Worm (Caenorhabditis elegans) whole organism, early embryonic: ENCODE data around the gene grd-8.

Source experiments
- B0310.2 ChIP-seq: sonication (generic microtip); optimal IDR thresholded peaks from 2 replicates; lab custom pipeline; 2016; ENCODE audit warnings: mild to moderate bottlenecking, missing genetic modification characterization, missing compliant biosample characterization
- F13C5.2 ChIP-seq: sonication (generic microtip); optimal IDR thresholded peaks from 2 replicates; lab custom pipeline; 2017; ENCODE audit warnings: mild to moderate bottlenecking, missing genetic modification characterization, inconsistent platforms, missing compliant biosample characterization
- aly-1 ChIP-seq: sonication (generic microtip); optimal IDR thresholded peaks from 2 replicates; lab custom pipeline; 2016; ENCODE audit warnings: missing genetic modification characterization, missing compliant biosample characterization
- ama-1 ChIP-seq: fragments of 150-350 bp; optimal IDR thresholded peaks from 2 replicates; lab custom pipeline; 2014
- ceh-13 ChIP-seq: fragments of 200-800 bp; sonication (Bioruptor generic); optimal IDR thresholded peaks from 2 replicates; lab custom pipeline; 2018; ENCODE audit warnings: mild to moderate bottlenecking, missing genetic modification characterization, missing compliant biosample characterization
- ceh-36 ChIP-seq: sonication (generic microtip); optimal IDR thresholded peaks from 2 replicates; lab custom pipeline; 2016; ENCODE audit warnings: missing genetic modification characterization, inconsistent platforms, missing compliant biosample characterization
- ets-7 ChIP-seq: sonication (generic microtip); optimal IDR thresholded peaks from 2 replicates; lab custom pipeline; 2016; ENCODE audit warnings: missing genotype, missing genetic modification characterization, missing compliant biosample characterization
- flt-1 ChIP-seq: fragments of 200-800 bp; sonication (Bioruptor generic); IDR thresholded peaks from 2 replicates; pipeline ENCODE4 v1.3.6; 2022; ENCODE audit warnings: missing genetic modification characterization, missing compliant biosample characterization
- hmbx-1 ChIP-seq: sonication (generic microtip); optimal IDR thresholded peaks from 2 replicates; lab custom pipeline; 2016; ENCODE audit warnings: mild to moderate bottlenecking, missing genetic modification characterization, missing compliant biosample characterization
- hmg-4 ChIP-seq: fragments of 200-800 bp; sonication (Bioruptor generic); optimal IDR thresholded peaks from 2 replicates; lab custom pipeline; 2018; ENCODE audit warnings: mild to moderate bottlenecking, missing genetic modification characterization, missing compliant biosample characterization
- hnd-1 ChIP-seq: sonication (generic microtip); optimal IDR thresholded peaks from 2 replicates; lab custom pipeline; 2016; ENCODE audit warnings: missing genetic modification characterization, missing compliant biosample characterization
- pes-1 ChIP-seq: fragments of 200-800 bp; sonication (Bioruptor generic); IDR thresholded peaks from 2 replicates; pipeline ENCODE4 v1.3.6; 2022; ENCODE audit warnings: missing genetic modification reagents, missing genetic modification characterization, missing compliant biosample characterization
- scrt-1 ChIP-seq: fragments of 200-800 bp; sonication (Bioruptor generic); IDR thresholded peaks from 2 replicates; pipeline ENCODE4 v1.3.6; 2022; ENCODE audit warnings: missing genetic modification characterization, missing compliant biosample characterization
- sea-1 ChIP-seq: fragments of 200-800 bp; sonication (Bioruptor generic); conservative IDR thresholded peaks from 2 replicates; pipeline ENCODE4 v1.3.6; 2022; ENCODE audit warnings: missing genetic modification characterization, missing compliant biosample characterization
- tbx-11 ChIP-seq: fragments of 200-800 bp; sonication (Bioruptor generic); IDR thresholded peaks from 2 replicates; pipeline ENCODE4 v1.3.6; 2022; ENCODE audit warnings: missing genetic modification characterization, missing compliant biosample characterization
- tbx-37 ChIP-seq: fragments of 200-800 bp; sonication (Bioruptor generic); conservative IDR thresholded peaks from 2 replicates; pipeline ENCODE4 v1.3.6; 2022; ENCODE audit warnings: missing genetic modification reagents, missing genetic modification characterization, missing compliant biosample characterization
- tra-4 ChIP-seq: sonication (generic microtip); optimal IDR thresholded peaks from 2 replicates; lab custom pipeline; 2017; ENCODE audit warnings: missing genetic modification characterization, missing compliant biosample characterization

The grd-8 gene

DNA sequence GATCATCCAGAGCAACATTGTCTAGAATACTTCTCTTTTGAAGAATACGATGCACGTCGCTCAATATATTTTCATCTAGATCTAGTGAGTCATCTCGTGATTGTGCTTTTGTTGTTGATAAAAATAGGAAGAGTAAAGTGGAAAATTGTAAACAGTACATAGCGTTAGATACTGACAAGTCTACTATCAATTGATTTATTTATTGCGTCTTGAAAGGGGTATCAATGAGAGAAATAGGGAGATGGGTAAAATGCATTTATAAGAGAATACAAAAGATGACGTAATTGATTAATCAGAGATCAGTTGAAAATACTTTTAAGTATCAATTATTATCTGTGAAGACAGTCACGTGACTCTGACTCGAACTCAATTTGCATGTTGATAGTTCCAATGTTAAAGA, 5.4 kb upstream of the grd-8 start, which contains the start of gene txt-5:
txt-5 (minus strand) TSS at position 224 of the 400 bp plus-strand sequence.
- no peak for TF ChIP-seq sea-1 (GFP tag; lab: Robert Waterston, UW)
- no peak for TF ChIP-seq pes-1
- no peak for TF ChIP-seq F13C5.2 (tag; lab: Kevin White, UChicago)
- TF ChIP-seq hmbx-1 (tag; lab: Kevin White, UChicago), result no peak
- TF ChIP-seq ceh-36 (tag; lab: Kevin White, UChicago), result no peak
- TF ChIP-seq hmg-4, result no peak
- no peak for TF ChIP-seq ama-1 (lab: Kevin White, UChicago)
- no peak for TF ChIP-seq tbx-37
- TF ChIP-seq ets-7 (tag; lab: Kevin White, UChicago), result no peak
- TF ChIP-seq tra-4 (tag; lab: Kevin White, UChicago), result no peak
- no peak for TF ChIP-seq tbx-11 (GFP tag; lab: Robert Waterston, UW)
- no peak for TF ChIP-seq B0310.2 (tag; lab: Kevin White, UChicago)
- TF ChIP-seq ceh-13 (GFP tag; lab: Kevin White, UChicago), result no peak
- no peak for TF ChIP-seq flt-1 (GFP tag; lab: Robert Waterston, UW)
- TF ChIP-seq scrt-1 (GFP tag; lab: Robert Waterston, UW), result no peak
- TF ChIP-seq aly-1 (tag; lab: Kevin White, UChicago), result no peak

- no peak for TF ChIP-seq hnd-1 (tag; lab: Kevin White, UChicago)
- no peak for TF ChIP-seq scrt-1 (GFP tag; lab: Robert Waterston, UW)
- no peak for TF ChIP-seq B0310.2 (tag; lab: Kevin White, UChicago)
- no peak for TF ChIP-seq ceh-36 (tag; lab: Kevin White, UChicago)
- TF ChIP-seq hmg-4, result no peak
- no peak for TF ChIP-seq ets-7 (tag; lab: Kevin White, UChicago)
- TF ChIP-seq ceh-13 (GFP tag; lab: Kevin White, UChicago), result no peak
- TF ChIP-seq pes-1, result no peak
- no peak for TF ChIP-seq sea-1 (GFP tag; lab: Robert Waterston, UW)
These were observed 4.5 kb upstream of the grd-8 start, which contains the start of gene ttr-33 for ce11 chrV:7837809-7838208. TSS of gene ttr-33 (minus strand) at chrV:7837909.

- TF ChIP-seq sea-1 (GFP tag; lab: Robert Waterston, UW), result no peak
- TF ChIP-seq scrt-1 (GFP tag; lab: Robert Waterston, UW), result no peak
- TF ChIP-seq hnd-1 (tag; lab: Kevin White, UChicago), result no peak
- no peak for TF ChIP-seq hmbx-1 (tag; lab: Kevin White, UChicago)
- no peak for TF ChIP-seq tra-4 (tag; lab: Kevin White, UChicago)
- no peak for TF ChIP-seq ceh-36 (tag; lab: Kevin White, UChicago)
- TF ChIP-seq hmg-4, result no peak
- no peak for TF ChIP-seq ets-7 (tag; lab: Kevin White, UChicago)
- TF ChIP-seq tbx-11 (GFP tag; lab: Robert Waterston, UW), result no peak
- TF ChIP-seq B0310.2 (tag; lab: Kevin White, UChicago), result no peak
- TF ChIP-seq flt-1 (GFP tag; lab: Robert Waterston, UW), result no peak
- no peak for TF ChIP-seq pes-1
These were observed 2.8 kb upstream of the grd-8 start, which contains the start of gene C37C3.12 for ce11 chrV:7839485-7839884. TSS of gene C37C3.12 (minus strand) at chrV:7839585.

DNA sequence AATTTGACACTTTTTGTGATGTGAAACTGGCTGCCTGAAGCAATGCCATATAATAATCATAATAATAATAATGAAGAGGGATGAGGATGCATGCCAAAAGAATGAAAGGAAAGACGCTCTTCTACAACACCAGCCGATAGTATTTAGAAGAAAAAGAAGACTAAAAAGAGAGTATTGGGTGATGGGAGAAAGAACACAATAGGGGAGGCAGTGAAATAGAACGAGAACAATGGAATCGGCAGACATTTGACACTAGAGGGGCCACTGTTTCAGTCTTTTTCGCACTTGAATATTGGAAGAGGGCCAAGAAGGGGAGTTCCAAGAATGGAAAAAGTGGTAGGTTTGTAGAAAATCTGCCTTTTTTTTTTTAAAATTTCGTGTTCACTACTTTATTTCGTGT, 4.8 kb downstream of the grd-8 start, which contains the start of gene memo-1:
memo-1 (minus strand) TSS at position 2 of the 400 bp plus-strand sequence.
- TF ChIP-seq flt-1 (GFP tag; lab: Robert Waterston, UW) (no peak), F13C5.2 (tag; lab: Kevin White, UChicago) (no peak), scrt-1 (GFP tag; lab: Robert Waterston, UW) (no peak), hmbx-1 (tag; lab: Kevin White, UChicago) (no peak), sea-1 (GFP tag; lab: Robert Waterston, UW) (no peak), B0310.2 (tag; lab: Kevin White, UChicago) (no peak)

DNA sequence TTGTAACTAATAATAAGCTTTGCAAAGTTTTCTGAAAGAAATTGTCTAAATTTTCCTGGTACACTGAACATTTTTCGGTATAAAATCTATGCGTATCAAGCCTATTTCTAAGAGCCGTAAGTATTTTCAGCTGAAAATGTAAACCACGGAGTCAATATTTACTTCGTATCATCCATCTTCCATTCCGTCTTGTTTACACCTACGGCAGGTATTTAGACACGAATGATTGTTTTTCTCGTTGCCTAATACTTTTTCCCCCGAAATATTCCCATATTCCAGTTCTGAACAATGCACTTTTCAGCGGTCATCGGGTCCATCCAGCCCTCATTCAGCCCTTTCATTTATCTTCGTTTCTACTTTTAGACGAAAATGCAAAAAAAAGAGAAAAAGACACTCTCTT, 5.4 kb downstream of the grd-8 start:
- no peak for TF ChIP-seq B0310.2 (tag; lab: Kevin White, UChicago)
- TF ChIP-seq hmg-4, result no peak
- no peak for TF ChIP-seq aly-1 (tag; lab: Kevin White, UChicago)
- TF ChIP-seq tra-4 (tag; lab: Kevin White, UChicago), result no peak
- TF ChIP-seq ceh-13 (GFP tag; lab: Kevin White, UChicago), result no peak
- TF ChIP-seq ceh-36 (tag; lab: Kevin White, UChicago), result no peak

- TF ChIP-seq B0310.2 (tag; lab: Kevin White, UChicago) (no peak), ceh-13 (GFP tag; lab: Kevin White, UChicago) (no peak), tra-4 (tag; lab: Kevin White, UChicago) (no peak), pes-1 (no peak), hmbx-1 (tag; lab: Kevin White, UChicago) (no peak), scrt-1 (GFP tag; lab: Robert Waterston, UW) (0 out of 2 replicates have a peak, but pooled peaks have one; percentile 7), hmg-4 (peak; percentile 1), sea-1 (GFP tag; lab: Robert Waterston, UW) (0 out of 2 replicates have a peak, but pooled peaks have one; percentile 7), ceh-36 (tag; lab: Kevin White, UChicago) (no peak)
These were observed 5.9 kb downstream of the grd-8 start for ce11 chrV:7848251-7848650.

- TF ChIP-seq sea-1 (GFP tag; lab: Robert Waterston, UW), result no peak
- TF ChIP-seq F13C5.2 (tag; lab: Kevin White, UChicago), result no peak
- TF ChIP-seq ets-7 (tag; lab: Kevin White, UChicago), result no peak
- TF ChIP-seq scrt-1 (GFP tag; lab: Robert Waterston, UW), result no peak
These were observed 9.8 kb downstream of the grd-8 start for ce11 chrV:7852078-7852477.

ce11 chrV:7853900-7854299, 11.6 kb downstream of the grd-8 start:
- TF ChIP-seq F13C5.2 (tag; lab: Kevin White, UChicago) (no peak), tbx-37 (no peak), ets-7 (tag; lab: Kevin White, UChicago) (no peak), ceh-13 (GFP tag; lab: Kevin White, UChicago) (no peak), hnd-1 (tag; lab: Kevin White, UChicago) (no peak), scrt-1 (GFP tag; lab: Robert Waterston, UW) (no peak), hmbx-1 (tag; lab: Kevin White, UChicago) (no peak), sea-1 (GFP tag; lab: Robert Waterston, UW) (no peak), tbx-11 (GFP tag; lab: Robert Waterston, UW) (no peak), hmg-4 (no peak), B0310.2 (tag; lab: Kevin White, UChicago) (no peak), pes-1 (no peak), tra-4 (tag; lab: Kevin White, UChicago) (no peak), ceh-36 (tag; lab: Kevin White, UChicago) (no peak), aly-1 (tag; lab: Kevin White, UChicago) (no peak)
